Worm (Caenorhabditis elegans) whole organism, L4 larva: ENCODE measurements around the gene nlp-1.

Experiments
- ces-1 ChIP-seq: fragments of 150-350 bp; sonication (generic microtip); optimal IDR thresholded peaks from 4 replicates; lab custom pipeline; 2014; ENCODE audit warnings: missing biosample characterization, missing genetic modification reagents, missing genetic modification characterization
- daf-19 ChIP-seq: fragments of 200-800 bp; sonication (Bioruptor generic); conservative IDR thresholded peaks from 2 replicates; pipeline ENCODE4 v1.3.6; 2022; ENCODE audit warnings: missing genetic modification characterization, missing compliant biosample characterization
- dve-1 ChIP-seq: sonication (generic microtip); optimal IDR thresholded peaks from 2 replicates; lab custom pipeline; 2017; ENCODE audit warnings: antibody characterized with exemption, mild to moderate bottlenecking, missing genetic modification characterization, missing compliant biosample characterization; ENCODE audit not compliant: insufficient read depth
- lsy-2 ChIP-seq, 2 experiments: fragments of 150-350 bp in 1 of 2; sonication (generic microtip) in 1 of 2; optimal IDR thresholded peaks; 2 replicates each; lab custom pipeline; 2014 to 2017; ENCODE audit warnings: missing biosample characterization in 2 of 2, missing genetic modification characterization in 2 of 2
- pqm-1 ChIP-seq: sonication (generic microtip); optimal IDR thresholded peaks from 2 replicates; lab custom pipeline; 2017; ENCODE audit warnings: missing biosample characterization, missing genetic modification characterization
- ztf-7 ChIP-seq: fragments of 150-350 bp; optimal IDR thresholded peaks from 2 replicates; lab custom pipeline; 2014; ENCODE audit warnings: missing biosample characterization, missing genetic modification characterization

DNA sequence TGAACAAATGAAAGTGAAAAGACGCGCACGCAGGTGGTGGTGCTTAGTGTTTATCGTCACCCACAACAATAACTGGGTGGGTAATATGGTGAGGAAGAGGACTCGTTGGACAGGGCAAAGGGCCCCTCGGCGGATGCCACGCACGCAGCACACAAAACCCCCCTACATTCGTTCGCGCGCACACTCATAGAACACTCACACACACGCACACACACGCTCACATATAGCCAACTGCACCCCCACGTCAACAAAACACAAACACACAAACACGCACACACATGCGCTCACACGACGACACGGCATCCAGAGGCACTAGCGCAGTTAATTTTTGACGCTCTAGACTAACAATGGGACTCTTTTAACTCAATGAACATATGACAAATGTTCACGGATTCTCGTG is 33.2 kb upstream of the nlp-1 start:
- TF ChIP-seq daf-19, result no peak
- peak; percentile 4 for TF ChIP-seq dve-1 (tag; lab: Kevin White, UChicago)
- TF ChIP-seq ces-1 (GFP tag; lab: Kevin White, UChicago), result no peak
- TF ChIP-seq lsy-2 (tag; optimal IDR thresholded peaks at IDR 0.05; lab: Kevin White, UChicago), result peak; percentile 49 to 58
- no peak for TF ChIP-seq ztf-7
- TF ChIP-seq pqm-1 (tag; lab: Kevin White, UChicago), result no peak
